Fruit fly (Drosophila melanogaster) whole organism, prepupa: ENCODE measurements around the gene Rrp45.

ENCODE experiments used
- Blimp-1 ChIP-seq: fragments of 200-800 bp; sonication (Bioruptor generic); optimal IDR thresholded peaks from 3 replicates; lab custom pipeline; 2017; ENCODE audit warnings: missing biosample characterization, missing genetic modification characterization, mild to moderate bottlenecking, moderate library complexity, missing genetic modification reagents
- CG10669 ChIP-seq: fragments of 200-800 bp; sonication (Bioruptor generic); optimal IDR thresholded peaks from 3 replicates; lab custom pipeline; 2018; ENCODE audit warnings: missing biosample characterization, mild to moderate bottlenecking, missing genetic modification characterization, moderate library complexity
- CG11294 ChIP-seq: fragments of 200-800 bp; sonication (Bioruptor generic); IDR thresholded peaks from 2 replicates; pipeline ENCODE4 v1.3.6; 2022; ENCODE audit warnings: missing biosample characterization, missing genetic modification characterization
- CG11762 ChIP-seq: fragments of 200-800 bp; sonication (Bioruptor generic); optimal IDR thresholded peaks from 3 replicates; lab custom pipeline; 2016; ENCODE audit warnings: missing biosample characterization, missing genetic modification characterization; ENCODE audit not compliant: insufficient read depth
- CG11902 ChIP-seq: fragments of 200-800 bp; sonication (Bioruptor generic); optimal IDR thresholded peaks from 3 replicates; lab custom pipeline; 2016; ENCODE audit warnings: missing biosample characterization, missing genetic modification characterization
- CG1621 ChIP-seq: fragments of 200-800 bp; sonication (Bioruptor generic); optimal IDR thresholded peaks from 3 replicates; lab custom pipeline; 2018; ENCODE audit warnings: missing biosample characterization, mild to moderate bottlenecking, missing genetic modification characterization
- CG16779 ChIP-seq: fragments of 200-800 bp; sonication (Bioruptor generic); optimal IDR thresholded peaks from 3 replicates; lab custom pipeline; 2017; ENCODE audit warnings: missing biosample characterization, mild to moderate bottlenecking, missing genetic modification characterization
- CG34406 ChIP-seq: fragments of 200-800 bp; sonication (Bioruptor generic); optimal IDR thresholded peaks from 3 replicates; lab custom pipeline; 2016; ENCODE audit warnings: missing biosample characterization, missing genetic modification characterization
- CG6163 ChIP-seq: fragments of 200-800 bp; sonication (Bioruptor generic); IDR thresholded peaks from 3 replicates; pipeline ENCODE4 v1.3.6; 2022; ENCODE audit warnings: missing biosample characterization, missing genetic modification characterization
- CG6276 ChIP-seq: fragments of 200-800 bp; sonication (Bioruptor generic); optimal IDR thresholded peaks from 2 replicates; lab custom pipeline; 2017; ENCODE audit warnings: missing biosample characterization, mild to moderate bottlenecking, missing genetic modification characterization
- CG6792 ChIP-seq: fragments of 200-800 bp; sonication (Bioruptor generic); optimal IDR thresholded peaks from 3 replicates; lab custom pipeline; 2016; ENCODE audit warnings: missing biosample characterization, missing genetic modification characterization
- CG8319 ChIP-seq: fragments of 200-800 bp; sonication (Bioruptor generic); optimal IDR thresholded peaks from 3 replicates; lab custom pipeline; 2016; ENCODE audit warnings: missing biosample characterization, missing genetic modification characterization
- CG8632 ChIP-seq: fragments of 200-800 bp; sonication (Bioruptor generic); optimal IDR thresholded peaks from 3 replicates; lab custom pipeline; 2016; ENCODE audit warnings: missing biosample characterization, missing genetic modification characterization
- Eip78C ChIP-seq: fragments of 200-800 bp; sonication (Bioruptor generic); peaks from one replicate; lab custom pipeline; 2016; ENCODE audit warnings: missing biosample characterization, missing genetic modification characterization
- Eip93F ChIP-seq: fragments of 200-800 bp; sonication (Bioruptor generic); optimal IDR thresholded peaks from 2 replicates; lab custom pipeline; 2016; ENCODE audit warnings: missing biosample characterization, mild to moderate bottlenecking, missing genetic modification characterization
- Ets21C ChIP-seq: fragments of 200-800 bp; sonication (Bioruptor generic); optimal IDR thresholded peaks from 3 replicates; lab custom pipeline; 2016; ENCODE audit warnings: missing biosample characterization, missing genetic modification characterization
- Ets96B ChIP-seq: fragments of 200-800 bp; optimal IDR thresholded peaks from 2 replicates; lab custom pipeline; 2019; ENCODE audit warnings: missing biosample characterization, mild to moderate bottlenecking, missing genetic modification characterization, moderate library complexity
- Gug ChIP-seq: fragments of 200-800 bp; sonication (Bioruptor generic); IDR thresholded peaks from 2 replicates; pipeline ENCODE4 v1.3.6; 2022; ENCODE audit warnings: missing biosample characterization, missing genetic modification characterization
- Hr38 ChIP-seq: sonication (Bioruptor generic); optimal IDR thresholded peaks from 2 replicates; lab custom pipeline; 2016; ENCODE audit warnings: missing biosample characterization, missing genetic modification characterization
- Hr39 ChIP-seq: fragments of 200-800 bp; sonication (Bioruptor generic); optimal IDR thresholded peaks from 2 replicates; lab custom pipeline; 2016; ENCODE audit warnings: missing biosample characterization, missing genetic modification characterization
- Met ChIP-seq: fragments of 200-800 bp; sonication (Bioruptor generic); optimal IDR thresholded peaks from 3 replicates; lab custom pipeline; 2016; ENCODE audit warnings: missing biosample characterization, missing genetic modification characterization
- Smox ChIP-seq: fragments of 200-800 bp; sonication (Bioruptor generic); optimal IDR thresholded peaks from 3 replicates; lab custom pipeline; 2016; ENCODE audit warnings: missing biosample characterization, missing genetic modification characterization
- Sox14 ChIP-seq: fragments of 200-800 bp; sonication (Bioruptor generic); optimal IDR thresholded peaks from 3 replicates; lab custom pipeline; 2016; ENCODE audit warnings: missing biosample characterization, missing genetic modification characterization
- Sox15 ChIP-seq: fragments of 200-800 bp; sonication (Bioruptor generic); optimal IDR thresholded peaks from 3 replicates; lab custom pipeline; 2016; ENCODE audit warnings: missing biosample characterization, missing genetic modification characterization
- achi ChIP-seq: fragments of 200-800 bp; sonication (Bioruptor generic); optimal IDR thresholded peaks from 3 replicates; lab custom pipeline; 2016; ENCODE audit warnings: missing biosample characterization, missing genetic modification characterization
- cyc ChIP-seq: fragments of 200-800 bp; sonication (Bioruptor generic); optimal IDR thresholded peaks from 3 replicates; lab custom pipeline; 2016; ENCODE audit warnings: missing biosample characterization, missing genetic modification characterization
- dac ChIP-seq: fragments of 200-800 bp; sonication (Bioruptor generic); optimal IDR thresholded peaks from 2 replicates; lab custom pipeline; 2017; ENCODE audit warnings: missing biosample characterization, mild to moderate bottlenecking, missing genetic modification characterization
- dsx ChIP-seq: fragments of 200-800 bp; optimal IDR thresholded peaks from 3 replicates; lab custom pipeline; 2019; ENCODE audit warnings: missing biosample characterization, mild to moderate bottlenecking, missing genetic modification characterization, moderate library complexity; ENCODE audit not compliant: poor library complexity, severe bottlenecking
- eg ChIP-seq: fragments of 200-800 bp; sonication (Bioruptor generic); IDR thresholded peaks from 3 replicates; pipeline ENCODE4 v1.3.6; 2022; ENCODE audit warnings: missing biosample characterization, missing genetic modification characterization
- esn ChIP-seq: fragments of 200-800 bp; sonication (Bioruptor generic); optimal IDR thresholded peaks from 2 replicates; lab custom pipeline; 2016; ENCODE audit warnings: missing biosample characterization, mild to moderate bottlenecking, missing genetic modification characterization, moderate library complexity
- fd85E ChIP-seq: fragments of 200-800 bp; sonication (Bioruptor generic); optimal IDR thresholded peaks from 3 replicates; lab custom pipeline; 2016; ENCODE audit warnings: missing biosample characterization, missing genetic modification characterization
- lz ChIP-seq: fragments of 200-800 bp; sonication (Bioruptor generic); optimal IDR thresholded peaks from 3 replicates; lab custom pipeline; 2016; ENCODE audit warnings: missing biosample characterization, missing genetic modification characterization
- salr ChIP-seq, 2 experiments: fragments of 200-800 bp; sonication (Bioruptor generic); optimal IDR thresholded peaks; 3 replicates each; lab custom pipeline; 2016 to 2018; ENCODE audit warnings: missing biosample characterization in 2 of 2, missing genetic modification characterization in 2 of 2, mild to moderate bottlenecking in 1 of 2
- spab ChIP-seq: fragments of 200-800 bp; sonication (Bioruptor generic); optimal IDR thresholded peaks from 2 replicates; lab custom pipeline; 2017; ENCODE audit warnings: missing biosample characterization, mild to moderate bottlenecking, missing genetic modification characterization, missing genetic modification reagents
- vri ChIP-seq: fragments of 200-800 bp; sonication (Bioruptor generic); optimal IDR thresholded peaks from 3 replicates; lab custom pipeline; 2016; ENCODE audit warnings: missing biosample characterization, mild to moderate bottlenecking, missing genetic modification characterization

Rrp45 gene

DNA sequence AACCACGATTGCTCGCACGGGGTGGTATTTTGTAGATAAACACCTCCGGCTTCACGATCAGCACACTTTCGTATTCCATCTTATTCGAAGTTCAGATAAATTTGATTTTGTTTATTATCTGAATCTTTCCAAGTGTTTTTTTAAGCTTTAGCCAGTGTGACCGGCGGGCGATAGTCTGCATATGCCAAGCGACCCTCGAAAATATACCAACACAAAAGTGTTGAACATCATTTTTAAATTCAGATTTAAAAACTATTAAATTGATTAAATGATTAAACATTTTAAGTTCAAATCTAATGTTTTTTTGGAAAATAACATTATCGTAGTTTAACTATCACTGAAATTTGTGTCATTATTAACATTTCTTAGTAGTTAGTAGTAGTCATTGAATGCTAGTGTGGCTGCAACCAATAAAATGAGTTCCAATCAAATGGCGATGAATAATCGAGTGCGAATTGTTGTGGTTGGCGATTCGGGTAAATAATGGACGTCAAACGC, 9.5 kb upstream of the Rrp45 start, which contains the start of the genes CG9132 and CG4789:
Gene CG9132 (minus strand): TSS at position 181 of the 498 bp plus-strand sequence.
Gene CG4789 (plus strand): TSS at position 401 of the 498 bp plus-strand sequence.
- TF ChIP-seq CG11294 (GFP tag; lab: Robert Waterston, UW), result no peak
- TF ChIP-seq Gug (GFP tag; lab: Robert Waterston, UW), result 0 out of 2 replicates have a peak, but pooled peaks have one; percentile 0
- TF ChIP-seq, all 60 proteins: peak for 1

DNA sequence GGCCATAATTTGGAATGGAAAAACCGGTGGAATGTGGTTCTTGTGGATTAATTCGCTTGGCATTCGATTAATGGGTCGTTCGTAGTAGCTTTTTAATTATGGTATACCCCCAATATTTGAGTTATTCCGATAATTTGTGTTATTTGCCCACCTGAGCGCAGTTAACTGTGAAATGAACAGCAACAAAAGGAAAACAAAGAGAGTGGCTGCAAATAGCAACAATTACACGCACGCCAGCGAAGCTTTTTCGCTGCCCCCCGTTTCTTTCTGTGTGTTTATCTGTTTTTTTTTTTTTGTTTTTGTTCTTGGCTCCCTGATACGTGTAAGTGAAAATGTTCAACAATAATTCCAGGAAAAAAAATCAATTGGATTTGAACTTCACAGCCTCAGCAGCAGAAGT, 8.8 kb upstream of the Rrp45 start:
- TF ChIP-seq Blimp-1 (GFP tag; lab: Kevin White, UChicago), result no peak
- TF ChIP-seq Met (GFP tag; lab: Kevin White, UChicago), result no peak
- TF ChIP-seq esn (GFP tag; lab: Kevin White, UChicago), result peak; percentile 14
- TF ChIP-seq Gug (GFP tag; lab: Robert Waterston, UW), result peak; percentile 10; the same call in 1 of the 2 replicates
- TF ChIP-seq Smox (GFP tag; lab: Kevin White, UChicago), result no peak
- no peak for TF ChIP-seq CG34406
- no peak for TF ChIP-seq CG6163 (GFP tag; lab: Robert Waterston, UW)
- TF ChIP-seq Ets21C (GFP tag; lab: Kevin White, UChicago), result no peak
- no peak for TF ChIP-seq CG6792 (GFP tag; lab: Kevin White, UChicago)
- TF ChIP-seq CG11294 (GFP tag; lab: Robert Waterston, UW), result no peak
- TF ChIP-seq salr (GFP tag; optimal IDR thresholded peaks at IDR 0.05; lab: Kevin White, UChicago), result no peak
- no peak for TF ChIP-seq CG10669 (GFP tag; lab: Kevin White, UChicago)
- no peak for TF ChIP-seq CG16779 (tag; lab: Kevin White, UChicago)
- TF ChIP-seq fd85E, result no peak
- no peak for TF ChIP-seq Eip93F
- TF ChIP-seq achi (GFP tag; lab: Kevin White, UChicago), result no peak
- TF ChIP-seq CG6276, result no peak
- no peak for TF ChIP-seq Ets96B (tag; lab: Kevin White, UChicago)
- TF ChIP-seq cyc (GFP tag; lab: Kevin White, UChicago), result no peak
- no peak for TF ChIP-seq Hr39
- no peak for TF ChIP-seq dsx
- no peak for TF ChIP-seq vri
- no peak for TF ChIP-seq dac (GFP tag; lab: Kevin White, UChicago)
- TF ChIP-seq Eip78C (GFP tag; lab: Kevin White, UChicago), result peak; percentile 67
- TF ChIP-seq Sox15 (GFP tag; lab: Kevin White, UChicago), result no peak
- TF ChIP-seq eg (GFP tag; lab: Robert Waterston, UW), result no peak
- peak; percentile 74 for TF ChIP-seq Sox14 (GFP tag; lab: Kevin White, UChicago)
- TF ChIP-seq lz (GFP tag; lab: Kevin White, UChicago), result no peak

DNA sequence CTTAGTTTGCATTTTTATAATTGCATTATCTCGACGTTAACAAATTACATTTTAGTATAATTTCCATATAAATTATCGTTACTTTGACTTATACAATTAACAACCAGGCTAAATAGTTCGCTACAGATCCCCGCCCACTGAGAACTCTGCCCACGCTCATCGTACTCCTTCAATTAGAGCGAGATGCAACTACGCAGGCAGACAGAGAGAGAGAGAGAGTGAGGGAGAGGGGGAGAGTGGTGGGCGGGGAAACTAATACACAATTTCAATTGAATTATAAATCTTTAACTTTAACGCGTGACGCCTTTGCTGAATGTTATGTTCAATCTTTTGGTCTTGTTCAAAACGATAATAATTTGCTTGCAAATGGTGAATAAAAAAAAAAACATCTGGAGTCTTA, 7.1 kb upstream of the Rrp45 start:
- TF ChIP-seq Ets96B (tag; lab: Kevin White, UChicago), result no peak
- no peak for TF ChIP-seq CG1621 (tag; lab: Kevin White, UChicago)
- TF ChIP-seq Ets21C (GFP tag; lab: Kevin White, UChicago), result no peak
- TF ChIP-seq CG8319 (GFP tag; lab: Kevin White, UChicago), result no peak
- TF ChIP-seq CG8632 (GFP tag; lab: Kevin White, UChicago), result no peak
- TF ChIP-seq CG16779 (tag; lab: Kevin White, UChicago), result no peak
- no peak for TF ChIP-seq dsx
- no peak for TF ChIP-seq Hr38
- TF ChIP-seq CG11762 (GFP tag; lab: Kevin White, UChicago), result no peak
- TF ChIP-seq esn (GFP tag; lab: Kevin White, UChicago), result no peak
- TF ChIP-seq spab (GFP tag; lab: Kevin White, UChicago), result no peak
- TF ChIP-seq Hr39, result no peak
- TF ChIP-seq CG11902 (GFP tag; lab: Kevin White, UChicago), result no peak
- no peak for TF ChIP-seq Sox15 (GFP tag; lab: Kevin White, UChicago)
- no peak for TF ChIP-seq Met (GFP tag; lab: Kevin White, UChicago)
